Fruit fly (Drosophila melanogaster): Measurements from ENCODE around the gene mub.

The mub gene

dm6 chr3L:21880398-21880810 is 35.8 kb downstream of the mub start (continued):
- TF ChIP-seq fu2 (GFP tag; optimal IDR thresholded peaks at IDR 0.05) = peak; percentile 97
- peak; percentile 98 for TF ChIP-seq CG11093 (GFP tag; IDR thresholded peaks at IDR 0.05)
- TF ChIP-seq H15 (GFP tag; IDR thresholded peaks at IDR 0.05) = peak; percentile 98
- peak in 1 of 2 experiments; percentile 70 for TF ChIP-seq crp (GFP tag; optimal IDR thresholded peaks at IDR 0.05)
- TF ChIP-seq CG17912 (GFP tag; optimal IDR thresholded peaks at IDR 0.05) = peak; percentile 36
- peak; percentile 99 for TF ChIP-seq Rfx (GFP tag; IDR thresholded peaks at IDR 0.05)
- peak; percentile 89 for TF ChIP-seq CG4707 (GFP tag; optimal IDR thresholded peaks at IDR 0.05)
- TF ChIP-seq CG14965 (GFP tag; optimal IDR thresholded peaks at IDR 0.05; ENCODE audit: borderline replicate concordance) = peak; percentile 79
- peak; percentile 98 for TF ChIP-seq CG8089 (GFP tag; optimal IDR thresholded peaks at IDR 0.05)
- peak; percentile 97 for TF ChIP-seq Mrtf (GFP tag; IDR thresholded peaks at IDR 0.05)
- peak; percentile 98 for TF ChIP-seq CG14014 (GFP tag; IDR thresholded peaks at IDR 0.05)
- peak; percentile 96 for TF ChIP-seq CG2875 (GFP tag; optimal IDR thresholded peaks at IDR 0.05)
- peak; percentile 97 for TF ChIP-seq CG14050 (GFP tag; IDR thresholded peaks at IDR 0.05)
- peak; percentile 89 for TF ChIP-seq cwo (GFP tag; optimal IDR thresholded peaks at IDR 0.05)
- TF ChIP-seq CG30431 (GFP tag; optimal IDR thresholded peaks at IDR 0.05) = peak; percentile 99
- peak; percentile 99 for TF ChIP-seq CG9609 (GFP tag; optimal IDR thresholded peaks at IDR 0.05)
- TF ChIP-seq Atf3 (GFP tag; optimal IDR thresholded peaks at IDR 0.05) = peak; percentile 98
- peak; percentile 84 for TF ChIP-seq cg (GFP tag; optimal IDR thresholded peaks at IDR 0.05)
- TF ChIP-seq lilli (GFP tag; optimal IDR thresholded peaks at IDR 0.05) = peak; percentile 99
- TF ChIP-seq CG11085 (GFP tag; IDR thresholded peaks at IDR 0.05) = peak; percentile 96
- TF ChIP-seq toy (GFP tag; IDR thresholded peaks at IDR 0.05) = peak; percentile 94
- peak; percentile 2 for TF ChIP-seq pfk (GFP tag; optimal IDR thresholded peaks at IDR 0.05)
- no peak for TF ChIP-seq vnd (GFP tag; IDR thresholded peaks at IDR 0.05; ENCODE audit: partially characterized antibody)
- TF ChIP-seq otp (GFP tag; IDR thresholded peaks at IDR 0.05) = peak; percentile 99
- TF ChIP-seq CG13894 (tag; optimal IDR thresholded peaks at IDR 0.05) = peak; percentile 86
- peak; percentile 99 for TF ChIP-seq slp2 (GFP tag; optimal IDR thresholded peaks at IDR 0.05)
- peak; percentile 98 for TF ChIP-seq CG13775 (GFP tag; optimal IDR thresholded peaks at IDR 0.05)
- peak; percentile 84 for TF ChIP-seq CG9437 (GFP tag; optimal IDR thresholded peaks at IDR 0.05)
- TF ChIP-seq CG43689 (GFP tag; IDR thresholded peaks at IDR 0.05) = peak; percentile 95
- peak; percentile 93 for TF ChIP-seq nerfin-1 (tag; optimal IDR thresholded peaks at IDR 0.05)
- TF ChIP-seq sqz (GFP tag; optimal IDR thresholded peaks at IDR 0.05) = peak; percentile 48
- TF ChIP-seq CG18011 (GFP tag; optimal IDR thresholded peaks at IDR 0.05) = peak; percentile 88
- TF ChIP-seq slou (GFP tag; optimal IDR thresholded peaks at IDR 0.05) = peak; percentile 94
- TF ChIP-seq Ets65A (GFP tag) = peak; percentile 100
- TF ChIP-seq klu (GFP tag; IDR thresholded peaks at IDR 0.05) = peak; percentile 93
- peak; percentile 64 for TF ChIP-seq MESR4 (GFP tag; optimal IDR thresholded peaks at IDR 0.05)
- peak; percentile 89 for TF ChIP-seq nau (GFP tag; optimal IDR thresholded peaks at IDR 0.05)
- TF ChIP-seq CG12659 (GFP tag; optimal IDR thresholded peaks at IDR 0.05) = peak; percentile 97
- TF ChIP-seq CG3407 (GFP tag; optimal IDR thresholded peaks at IDR 0.05) = peak; percentile 96
- no peak for TF ChIP-seq CG42726 (GFP tag; IDR thresholded peaks at IDR 0.05; ENCODE audit: partially characterized antibody)
- TF ChIP-seq CG33213 (GFP tag; optimal IDR thresholded peaks at IDR 0.05) = peak; percentile 95
- peak; percentile 98 for TF ChIP-seq sens-2 (GFP tag; IDR thresholded peaks at IDR 0.05)
- peak; percentile 94 for TF ChIP-seq CG14710 (tag; optimal IDR thresholded peaks at IDR 0.05)
- peak; percentile 95 for TF ChIP-seq CG18619 (GFP tag; optimal IDR thresholded peaks at IDR 0.05)
- no peak for TF ChIP-seq lov (optimal IDR thresholded peaks at IDR 0.05)
- peak; percentile 99 for TF ChIP-seq lov (GFP tag; IDR thresholded peaks at IDR 0.05)
- TF ChIP-seq pb (GFP tag; optimal IDR thresholded peaks at IDR 0.05) = peak; percentile 98
- TF ChIP-seq CG15073 (GFP tag; optimal IDR thresholded peaks at IDR 0.05) = peak; percentile 83
- peak; percentile 97 for TF ChIP-seq CG7372 (GFP tag; IDR thresholded peaks at IDR 0.05)
- peak; percentile 98 for TF ChIP-seq HLH3B (GFP tag; IDR thresholded peaks at IDR 0.05)
- peak; percentile 96 for TF ChIP-seq CG7839 (tag; optimal IDR thresholded peaks at IDR 0.05)

Measured in whole organism, embryonic.